Fruit fly (Drosophila melanogaster): ENCODE data around the gene CG31909.
A peak's percentile ranks its signal among the peaks of the same experiment; 100 is the strongest.

dm6 chr2L:7270270-7270669 lies 13.0 kb downstream of the CG31909 start:
- TF ChIP-seq CG4328 (GFP tag; optimal IDR thresholded peaks at IDR 0.05) (no peak), slou (GFP tag; optimal IDR thresholded peaks at IDR 0.05) (no peak), Sry-β (GFP tag; optimal IDR thresholded peaks at IDR 0.05) (no peak), Abd-B (GFP tag; optimal IDR thresholded peaks at IDR 0.05) (peak; percentile 30), Dbx (GFP tag; IDR thresholded peaks at IDR 0.05) (no peak)
